Worm (Caenorhabditis elegans) whole organism, late embryonic: ENCODE measurements around the gene F49E2.2.

Experiments
- hlh-30 ChIP-seq: sonication (generic microtip); optimal IDR thresholded peaks from 2 replicates; lab custom pipeline; 2017; ENCODE audit warnings: antibody characterized with exemption, missing genetic modification characterization, missing compliant biosample characterization; ENCODE audit not compliant: insufficient read depth
- nhr-11 ChIP-seq: fragments of 150-350 bp; optimal IDR thresholded peaks from 2 replicates; lab custom pipeline; 2014; ENCODE audit warnings: missing biosample characterization, missing genetic modification characterization
- pat-9 ChIP-seq: fragments of 200-800 bp; sonication (Bioruptor generic); optimal IDR thresholded peaks from 2 replicates; lab custom pipeline; 2018; ENCODE audit warnings: mild to moderate bottlenecking, missing genetic modification characterization, moderate library complexity, missing compliant biosample characterization
- tbx-2 ChIP-seq: sonication (generic microtip); optimal IDR thresholded peaks from 2 replicates; lab custom pipeline; 2016; ENCODE audit warnings: missing genetic modification characterization, missing compliant biosample characterization
- unc-86 ChIP-seq: sonication (generic microtip); optimal IDR thresholded peaks from 2 replicates; lab custom pipeline; 2016; ENCODE audit warnings: missing genetic modification characterization, missing compliant biosample characterization

DNA sequence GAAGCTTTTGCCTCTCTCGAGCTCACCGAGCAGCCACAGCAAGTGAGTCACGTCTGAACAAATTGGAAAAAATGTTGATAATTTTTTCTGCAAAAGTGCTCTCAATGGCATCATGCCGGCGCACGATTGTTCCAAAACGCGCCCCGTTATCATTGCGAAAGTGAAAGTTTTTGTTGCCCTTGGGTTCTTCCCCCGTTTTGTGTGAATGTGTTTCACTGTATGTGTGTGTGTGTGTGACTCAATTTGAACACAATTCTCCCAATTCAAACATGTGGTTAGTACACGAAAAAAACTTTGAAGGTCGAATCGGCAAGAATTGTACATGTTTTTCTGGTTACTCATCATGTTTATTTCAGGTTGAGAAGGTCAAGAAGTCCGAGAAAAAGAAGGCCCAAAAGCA lies 13.4 kb upstream of the F49E2.2 start:
- no peak for TF ChIP-seq nhr-11 (tag; lab: Kevin White, UChicago)
- TF ChIP-seq pat-9 (tag; lab: Kevin White, UChicago) = no peak
- no peak for TF ChIP-seq hlh-30
- no peak for TF ChIP-seq unc-86 (tag; lab: Kevin White, UChicago)
- no peak for TF ChIP-seq tbx-2 (tag; lab: Kevin White, UChicago)
